Fruit fly (Drosophila melanogaster) whole organism, embryonic: Measurements from ENCODE around the gene htk.

Experiments used
- Ada2b ChIP-seq: fragments of 200-800 bp; sonication (Bioruptor generic); IDR thresholded peaks from 2 replicates; pipeline ENCODE4 v1.3.6; 2022; ENCODE audit warnings: missing biosample characterization, missing genetic modification characterization
- Antp ChIP-seq: fragments of 200-800 bp; sonication (Bioruptor generic); optimal IDR thresholded peaks from 3 replicates; lab custom pipeline; 2016; ENCODE audit warnings: missing biosample characterization, missing genetic modification characterization
- CG10274 ChIP-seq: fragments of 200-800 bp; sonication (Bioruptor generic); optimal IDR thresholded peaks from 3 replicates; lab custom pipeline; 2017; ENCODE audit warnings: missing biosample characterization, mild to moderate bottlenecking, missing genetic modification characterization
- CG10431 ChIP-seq: fragments of 200-800 bp; sonication (Bioruptor generic); optimal IDR thresholded peaks from 3 replicates; lab custom pipeline; 2018; ENCODE audit warnings: missing biosample characterization, mild to moderate bottlenecking, missing genetic modification characterization
- CG10979 ChIP-seq: fragments of 200-800 bp; sonication (Bioruptor generic); optimal IDR thresholded peaks from 2 replicates; lab custom pipeline; 2018; ENCODE audit warnings: missing biosample characterization, mild to moderate bottlenecking, missing genetic modification characterization, moderate library complexity
- CG11398 ChIP-seq: fragments of 200-800 bp; sonication (Bioruptor generic); optimal IDR thresholded peaks from 2 replicates; lab custom pipeline; 2016; ENCODE audit warnings: missing biosample characterization, missing genetic modification characterization
- CG12104 ChIP-seq: fragments of 200-800 bp; sonication (Bioruptor generic); optimal IDR thresholded peaks from 3 replicates; lab custom pipeline; 2016; ENCODE audit warnings: missing biosample characterization, missing genetic modification characterization
- CG12942 ChIP-seq: fragments of 200-800 bp; sonication (Bioruptor generic); optimal IDR thresholded peaks from 3 replicates; lab custom pipeline; 2016; ENCODE audit warnings: missing biosample characterization, missing genetic modification characterization
- CG13296 ChIP-seq: fragments of 200-800 bp; sonication (Bioruptor generic); optimal IDR thresholded peaks from 3 replicates; lab custom pipeline; 2018; ENCODE audit warnings: missing biosample characterization, mild to moderate bottlenecking, missing genetic modification characterization
- CG17328 ChIP-seq: fragments of 200-800 bp; sonication (Bioruptor generic); IDR thresholded peaks from 2 replicates; pipeline ENCODE4 v1.3.6; 2022; ENCODE audit warnings: missing biosample characterization, missing genetic modification characterization
- CG17568 ChIP-seq: fragments of 200-800 bp; sonication (Bioruptor generic); optimal IDR thresholded peaks from 2 replicates; lab custom pipeline; 2018; ENCODE audit warnings: missing biosample characterization, mild to moderate bottlenecking, missing genetic modification characterization, moderate library complexity
- CG18476 ChIP-seq: fragments of 200-800 bp; sonication (Bioruptor generic); optimal IDR thresholded peaks from 2 replicates; lab custom pipeline; 2016; ENCODE audit warnings: missing biosample characterization, mild to moderate bottlenecking, missing genetic modification characterization
- CG18764 ChIP-seq: fragments of 200-800 bp; sonication (Bioruptor generic); optimal IDR thresholded peaks from 3 replicates; lab custom pipeline; 2016; ENCODE audit warnings: missing biosample characterization, missing genetic modification characterization
- CG2129 ChIP-seq: fragments of 200-800 bp; sonication (Bioruptor generic); IDR thresholded peaks from 2 replicates; pipeline ENCODE4 v1.3.6; 2022; ENCODE audit warnings: missing biosample characterization, missing genetic modification characterization; ENCODE audit not compliant: partially characterized antibody
- CG2678 ChIP-seq: fragments of 200-800 bp; sonication (Bioruptor generic); optimal IDR thresholded peaks from 3 replicates; lab custom pipeline; 2019; ENCODE audit warnings: missing biosample characterization, mild to moderate bottlenecking, missing genetic modification characterization, moderate library complexity
- CG3726 ChIP-seq: fragments of 200-800 bp; sonication (Bioruptor generic); IDR thresholded peaks from 3 replicates; pipeline ENCODE4, ENCODE4 v1.3.6; 2022; ENCODE audit warnings: missing biosample characterization, missing genetic modification characterization
- CG4854 ChIP-seq: fragments of 200-800 bp; sonication (Bioruptor generic); optimal IDR thresholded peaks from 2 replicates; lab custom pipeline; 2016; ENCODE audit warnings: missing biosample characterization, missing genetic modification characterization, inconsistent platforms
- CG6175 ChIP-seq: fragments of 200-800 bp; sonication (Bioruptor generic); IDR thresholded peaks from 3 replicates; pipeline ENCODE4 v1.3.6; 2022; ENCODE audit warnings: missing biosample characterization, missing genetic modification characterization
- CG8765 ChIP-seq: fragments of 200-800 bp; sonication (Bioruptor generic); IDR thresholded peaks from 2 replicates; pipeline ENCODE4 v1.3.6; 2022; ENCODE audit warnings: missing biosample characterization, missing genetic modification characterization
- CG8924 ChIP-seq: fragments of 200-800 bp; optimal IDR thresholded peaks from 3 replicates; lab custom pipeline; 2019; ENCODE audit warnings: missing biosample characterization, mild to moderate bottlenecking, missing genetic modification characterization, moderate library complexity
- CG9797 ChIP-seq: fragments of 200-800 bp; sonication (Bioruptor generic); optimal IDR thresholded peaks from 3 replicates; lab custom pipeline; 2018; ENCODE audit warnings: missing biosample characterization, mild to moderate bottlenecking, missing genetic modification characterization
- CHES-1-like ChIP-seq: fragments of 200-800 bp; sonication (Bioruptor generic); optimal IDR thresholded peaks from 2 replicates; lab custom pipeline; 2016; ENCODE audit warnings: missing biosample characterization, missing genetic modification characterization
- Dref ChIP-seq: fragments of 200-800 bp; sonication (Bioruptor generic); IDR thresholded peaks from 2 replicates; pipeline ENCODE4 v1.3.6; 2022; ENCODE audit warnings: missing biosample characterization, missing genetic modification characterization
- Drgx ChIP-seq: fragments of 200-800 bp; sonication (Bioruptor generic); IDR thresholded peaks from 2 replicates; pipeline ENCODE4 v1.3.6; 2022; ENCODE audit warnings: missing biosample characterization, missing genetic modification characterization
- Fer2 ChIP-seq: fragments of 200-800 bp; sonication (Bioruptor generic); optimal IDR thresholded peaks from 2 replicates; lab custom pipeline; 2018; ENCODE audit warnings: missing biosample characterization, mild to moderate bottlenecking, missing genetic modification characterization, moderate library complexity
- HLH54F ChIP-seq: fragments of 200-800 bp; sonication (Bioruptor generic); optimal IDR thresholded peaks from 3 replicates; lab custom pipeline; 2016; ENCODE audit warnings: missing biosample characterization, missing genetic modification characterization
- Hey ChIP-seq: fragments of 200-800 bp; sonication (Bioruptor generic); optimal IDR thresholded peaks from 3 replicates; lab custom pipeline; 2018; ENCODE audit warnings: missing biosample characterization, mild to moderate bottlenecking, missing genetic modification characterization
- MESR4 ChIP-seq: fragments of 200-800 bp; sonication (Bioruptor generic); optimal IDR thresholded peaks from 2 replicates; lab custom pipeline; 2018; ENCODE audit warnings: missing biosample characterization, mild to moderate bottlenecking, missing genetic modification characterization, moderate library complexity
- Mrtf ChIP-seq: fragments of 200-800 bp; sonication (Bioruptor generic); IDR thresholded peaks from 3 replicates; pipeline ENCODE4 v1.3.6; 2022; ENCODE audit warnings: missing biosample characterization, missing genetic modification characterization
- Oli ChIP-seq: fragments of 200-800 bp; sonication (Bioruptor generic); optimal IDR thresholded peaks from 2 replicates; lab custom pipeline; 2018; ENCODE audit warnings: missing biosample characterization, mild to moderate bottlenecking, missing genetic modification characterization, moderate library complexity
- bsh ChIP-seq, 2 experiments: fragments of 200-800 bp; sonication (Bioruptor generic); optimal IDR thresholded peaks; 2 replicates each; lab custom pipeline; 2017 to 2018; ENCODE audit warnings: mild to moderate bottlenecking in 2 of 2, missing biosample characterization in 2 of 2, missing genetic modification characterization in 2 of 2, moderate library complexity in 1 of 2
- cg ChIP-seq: fragments of 200-800 bp; sonication (Bioruptor generic); optimal IDR thresholded peaks from 3 replicates; lab custom pipeline; 2019; ENCODE audit warnings: missing biosample characterization, mild to moderate bottlenecking, missing genetic modification characterization, moderate library complexity
- crc ChIP-seq: fragments of 200-800 bp; sonication (Bioruptor generic); optimal IDR thresholded peaks from 2 replicates; lab custom pipeline; 2016; ENCODE audit warnings: missing biosample characterization, missing genetic modification characterization
- croc ChIP-seq: fragments of 200-800 bp; sonication (Bioruptor generic); conservative IDR thresholded peaks from 3 replicates; pipeline ENCODE4 v1.3.6; 2022; ENCODE audit warnings: missing biosample characterization, missing genetic modification characterization
- dmrt99B ChIP-seq: fragments of 200-800 bp; sonication (Bioruptor generic); optimal IDR thresholded peaks from 2 replicates; lab custom pipeline; 2018; ENCODE audit warnings: missing biosample characterization, mild to moderate bottlenecking, missing genetic modification characterization, moderate library complexity
- emc ChIP-seq: fragments of 200-800 bp; sonication (Bioruptor generic); optimal IDR thresholded peaks from 2 replicates; lab custom pipeline; 2016; ENCODE audit warnings: missing biosample characterization, missing genetic modification characterization
- ewg ChIP-seq: fragments of 200-800 bp; sonication (Bioruptor generic); optimal IDR thresholded peaks from 3 replicates; lab custom pipeline; 2017; ENCODE audit warnings: mild to moderate bottlenecking, missing biosample characterization, missing genetic modification reagents, missing genetic modification characterization
- gt ChIP-seq: fragments of 200-800 bp; sonication (Bioruptor generic); IDR thresholded peaks from 2 replicates; pipeline ENCODE4 v1.3.6; 2022; ENCODE audit warnings: missing biosample characterization, missing genetic modification characterization
- inv ChIP-seq: fragments of 200-800 bp; sonication (Bioruptor generic); IDR thresholded peaks from 2 replicates; pipeline ENCODE4 v1.3.6; 2022; ENCODE audit warnings: missing biosample characterization, missing genetic modification characterization; ENCODE audit not compliant: partially characterized antibody
- kah ChIP-seq: fragments of 200-800 bp; sonication (Bioruptor generic); optimal IDR thresholded peaks from 2 replicates; lab custom pipeline; 2018; ENCODE audit warnings: missing biosample characterization, mild to moderate bottlenecking, missing genetic modification characterization
- peb ChIP-seq: fragments of 200-800 bp; sonication (Bioruptor generic); IDR thresholded peaks from 2 replicates; pipeline ENCODE4 v1.3.6; 2022; ENCODE audit warnings: missing biosample characterization, missing genetic modification characterization
- phol ChIP-seq: fragments of 200-800 bp; sonication (Bioruptor generic); optimal IDR thresholded peaks from 3 replicates; lab custom pipeline; 2018; ENCODE audit warnings: missing biosample characterization, mild to moderate bottlenecking, missing genetic modification characterization, moderate library complexity
- ranshi ChIP-seq: fragments of 200-800 bp; sonication (Bioruptor generic); IDR thresholded peaks from 2 replicates; pipeline ENCODE4 v1.3.6; 2022; ENCODE audit warnings: missing biosample characterization, missing genetic modification characterization
- vnd ChIP-seq: fragments of 200-800 bp; sonication (Bioruptor generic); IDR thresholded peaks from 3 replicates; pipeline ENCODE4 v1.3.6; 2022; ENCODE audit warnings: missing biosample characterization, missing genetic modification characterization; ENCODE audit not compliant: partially characterized antibody
- zen ChIP-seq: fragments of 200-800 bp; sonication (Bioruptor generic); optimal IDR thresholded peaks from 3 replicates; lab custom pipeline; 2018; ENCODE audit warnings: missing biosample characterization, mild to moderate bottlenecking, missing genetic modification characterization, moderate library complexity
- zen2 ChIP-seq: fragments of 200-800 bp; sonication (Bioruptor generic); IDR thresholded peaks from 3 replicates; pipeline ENCODE4 v1.3.6; 2022; ENCODE audit warnings: missing biosample characterization, missing genetic modification characterization; ENCODE audit not compliant: partially characterized antibody
- zf30C ChIP-seq: fragments of 200-800 bp; sonication (Bioruptor generic); optimal IDR thresholded peaks from 3 replicates; lab custom pipeline; 2018; ENCODE audit warnings: missing biosample characterization, mild to moderate bottlenecking, missing genetic modification characterization
- zfh2 ChIP-seq: fragments of 200-800 bp; sonication (Bioruptor generic); optimal IDR thresholded peaks from 2 replicates; lab custom pipeline; 2016; ENCODE audit warnings: missing biosample characterization, missing genetic modification characterization

Gene htk

DNA sequence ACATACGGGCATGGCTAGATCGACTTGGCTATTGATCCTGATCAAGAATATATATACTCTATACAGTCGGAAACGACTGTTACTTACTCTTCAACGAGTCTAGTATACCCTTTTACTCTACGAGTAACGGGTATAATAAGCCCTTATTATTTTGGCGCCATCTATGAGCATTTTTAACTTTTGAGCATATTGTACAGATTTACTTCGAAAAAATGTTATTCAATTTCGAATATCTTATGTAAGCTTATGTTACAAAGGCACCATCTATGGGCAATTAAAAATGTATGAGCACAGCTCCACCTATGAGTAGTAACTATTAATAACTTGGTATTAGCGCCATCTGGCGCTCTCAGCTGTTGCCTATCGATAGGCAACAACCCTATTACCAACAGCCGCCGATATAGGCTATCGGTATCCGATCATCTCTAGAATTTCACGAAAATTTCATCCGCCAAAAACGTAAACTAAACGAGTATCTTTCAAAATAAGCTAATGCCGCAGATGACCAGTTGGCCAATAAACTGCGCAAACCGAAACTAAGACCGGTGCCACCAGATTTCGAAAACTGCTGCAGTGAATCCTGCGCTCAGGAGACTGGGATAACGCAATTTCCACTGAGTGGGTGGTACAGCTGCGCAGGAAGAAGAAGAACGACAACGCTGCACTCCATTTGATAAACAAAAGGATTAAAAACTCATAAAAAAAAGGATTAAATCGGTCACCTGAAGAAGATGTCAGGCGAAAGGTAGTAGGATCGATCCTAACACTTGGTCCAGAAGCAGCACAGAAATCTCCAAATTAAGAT is at the start of gene htk (continued):
- TF ChIP-seq Mrtf (GFP tag; lab: Robert Waterston, UW) (peak; percentile 69; the same call in 1 of the 3 replicates), zf30C (GFP tag; lab: Kevin White, UChicago) (no peak), CG2678 (peak; percentile 37), dmrt99B (peak; percentile 46), bsh (GFP tag; optimal IDR thresholded peaks at IDR 0.05; lab: Kevin White, UChicago) (peak in 1 of 2 experiments; percentile 41), MESR4 (GFP tag; lab: Kevin White, UChicago) (peak; percentile 92), inv (GFP tag; lab: Robert Waterston, UW) (peak; percentile 86), kah (GFP tag; lab: Kevin White, UChicago) (no peak), vnd (GFP tag; lab: Robert Waterston, UW) (peak; percentile 77), crc (GFP tag; lab: Kevin White, UChicago) (no peak), CG9797 (peak; percentile 39), CG2129 (GFP tag; lab: Robert Waterston, UW) (peak; percentile 61), CG4854 (GFP tag; lab: Kevin White, UChicago) (peak; percentile 18), zen2 (GFP tag; lab: Robert Waterston, UW) (peak; percentile 80), emc (GFP tag; lab: Kevin White, UChicago) (peak; percentile 52), cg (GFP tag; lab: Kevin White, UChicago) (no peak), CG8765 (GFP tag; lab: Robert Waterston, UW) (no peak), gt (GFP tag; lab: Robert Waterston, UW) (no peak), CG3726 (GFP tag; lab: Robert Waterston, UW) (no peak), CG12104 (GFP tag; lab: Kevin White, UChicago) (peak; percentile 1), Dref (GFP tag; lab: Robert Waterston, UW) (peak; percentile 98), CG18476 (GFP tag; lab: Kevin White, UChicago) (no peak), ewg (GFP tag; lab: Kevin White, UChicago) (peak; percentile 40), CG6175 (0 out of 3 replicates have a peak, but pooled peaks have one; percentile 15), zen (tag; lab: Kevin White, UChicago) (peak; percentile 72), ranshi (peak; percentile 56), Hey (tag; lab: Kevin White, UChicago) (no peak), croc (GFP tag; lab: Robert Waterston, UW) (0 out of 3 replicates have a peak, but pooled peaks have one; percentile 14), HLH54F (GFP tag; lab: Kevin White, UChicago) (peak; percentile 65), Ada2b (GFP tag; lab: Robert Waterston, UW) (no peak), CG10979 (tag; lab: Kevin White, UChicago) (peak; percentile 88), Oli (tag; lab: Kevin White, UChicago) (peak; percentile 9), peb (GFP tag; lab: Robert Waterston, UW) (0 out of 2 replicates have a peak, but pooled peaks have one; percentile 40), Antp (GFP tag; lab: Kevin White, UChicago) (peak; percentile 83), CG13296 (GFP tag; lab: Kevin White, UChicago) (no peak), CG10431 (GFP tag; lab: Kevin White, UChicago) (no peak), Drgx (GFP tag; lab: Robert Waterston, UW) (0 out of 2 replicates have a peak, but pooled peaks have one; percentile 29), zfh2 (peak; percentile 48), phol (peak; percentile 55), CG11398 (GFP tag; lab: Kevin White, UChicago) (peak; percentile 31), CG17328 (peak; percentile 64), CG18764 (GFP tag; lab: Kevin White, UChicago) (peak; percentile 64), CHES-1-like (GFP tag; lab: Kevin White, UChicago) (peak; percentile 87), Fer2 (tag; lab: Kevin White, UChicago) (peak; percentile 24), CG12942 (peak; percentile 53), CG10274 (GFP tag; lab: Kevin White, UChicago) (no peak), CG8924 (tag; lab: Kevin White, UChicago) (peak; percentile 11), CG17568 (GFP tag; lab: Kevin White, UChicago) (no peak)
